Worm (Caenorhabditis elegans) whole organism, early embryonic: ENCODE measurements around the gene act-5.

Experiments
- F13C5.2 ChIP-seq: sonication (generic microtip); optimal IDR thresholded peaks from 2 replicates; lab custom pipeline; 2017; ENCODE audit warnings: mild to moderate bottlenecking, missing genetic modification characterization, inconsistent platforms, missing compliant biosample characterization
- ama-1 ChIP-seq: fragments of 150-350 bp; optimal IDR thresholded peaks from 2 replicates; lab custom pipeline; 2014
- ceh-36 ChIP-seq: sonication (generic microtip); optimal IDR thresholded peaks from 2 replicates; lab custom pipeline; 2016; ENCODE audit warnings: missing genetic modification characterization, inconsistent platforms, missing compliant biosample characterization
- ets-7 ChIP-seq: sonication (generic microtip); optimal IDR thresholded peaks from 2 replicates; lab custom pipeline; 2016; ENCODE audit warnings: missing genotype, missing genetic modification characterization, missing compliant biosample characterization
- flt-1 ChIP-seq: fragments of 200-800 bp; sonication (Bioruptor generic); IDR thresholded peaks from 2 replicates; pipeline ENCODE4 v1.3.6; 2022; ENCODE audit warnings: missing genetic modification characterization, missing compliant biosample characterization
- hmbx-1 ChIP-seq: sonication (generic microtip); optimal IDR thresholded peaks from 2 replicates; lab custom pipeline; 2016; ENCODE audit warnings: mild to moderate bottlenecking, missing genetic modification characterization, missing compliant biosample characterization
- pes-1 ChIP-seq: fragments of 200-800 bp; sonication (Bioruptor generic); IDR thresholded peaks from 2 replicates; pipeline ENCODE4 v1.3.6; 2022; ENCODE audit warnings: missing genetic modification reagents, missing genetic modification characterization, missing compliant biosample characterization
- sea-1 ChIP-seq: fragments of 200-800 bp; sonication (Bioruptor generic); conservative IDR thresholded peaks from 2 replicates; pipeline ENCODE4 v1.3.6; 2022; ENCODE audit warnings: missing genetic modification characterization, missing compliant biosample characterization
- tbx-11 ChIP-seq: fragments of 200-800 bp; sonication (Bioruptor generic); IDR thresholded peaks from 2 replicates; pipeline ENCODE4 v1.3.6; 2022; ENCODE audit warnings: missing genetic modification characterization, missing compliant biosample characterization
- tbx-37 ChIP-seq: fragments of 200-800 bp; sonication (Bioruptor generic); conservative IDR thresholded peaks from 2 replicates; pipeline ENCODE4 v1.3.6; 2022; ENCODE audit warnings: missing genetic modification reagents, missing genetic modification characterization, missing compliant biosample characterization
- tra-4 ChIP-seq: sonication (generic microtip); optimal IDR thresholded peaks from 2 replicates; lab custom pipeline; 2017; ENCODE audit warnings: missing genetic modification characterization, missing compliant biosample characterization

- TF ChIP-seq ama-1 (lab: Kevin White, UChicago) (no peak), flt-1 (GFP tag; lab: Robert Waterston, UW) (no peak), tbx-37 (GFP tag; lab: Robert Waterston, UW) (no peak), tra-4 (tag; lab: Kevin White, UChicago) (no peak), ceh-36 (tag; lab: Kevin White, UChicago) (no peak), tbx-11 (no peak), F13C5.2 (no peak), hmbx-1 (tag; lab: Kevin White, UChicago) (no peak), ets-7 (tag; lab: Kevin White, UChicago) (no peak), pes-1 (GFP tag; lab: Robert Waterston, UW) (no peak), sea-1 (no peak)
These were observed 16.4 kb upstream of the act-5 start, which contains the start of gene hip-1 for ce11 chrIII:13622268-13622667.
